Worm (Caenorhabditis elegans) whole organism, young adult: ENCODE data around the gene msp-152.

Experiments used
- F22D6.2 ChIP-seq: sonication (generic microtip); optimal IDR thresholded peaks from 2 replicates; lab custom pipeline; 2016; ENCODE audit warnings: mild to moderate bottlenecking, missing genetic modification characterization, missing compliant biosample characterization
- bed-2 ChIP-seq: fragments of 200-800 bp; sonication (Bioruptor generic); IDR thresholded peaks from 2 replicates; pipeline ENCODE4 v1.3.6; 2022; ENCODE audit warnings: missing genetic modification reagents, missing genetic modification characterization, missing compliant biosample characterization
- lag-1 ChIP-seq: fragments of 200-800 bp; sonication (Bioruptor generic); IDR thresholded peaks from 2 replicates; pipeline ENCODE4 v1.3.6; 2022; ENCODE audit warnings: missing genetic modification reagents, missing genetic modification characterization, missing compliant biosample characterization
- nhr-120 ChIP-seq: fragments of 200-800 bp; sonication (Bioruptor generic); IDR thresholded peaks from 2 replicates; pipeline ENCODE4 v1.3.6; 2022; ENCODE audit warnings: missing genetic modification characterization, missing compliant biosample characterization
- rec-8 ChIP-seq, 2 experiments: sonication (generic microtip); optimal IDR thresholded peaks; 2 replicates each; lab custom pipeline; 2016; ENCODE audit warnings: mild to moderate bottlenecking in 2 of 2, missing genetic modification characterization in 2 of 2, missing genetic modification reagents in 2 of 2, missing genotype in 2 of 2, missing biosample characterization in 1 of 2, missing compliant biosample characterization in 1 of 2, moderate library complexity in 1 of 2

The msp-152 gene

DNA sequence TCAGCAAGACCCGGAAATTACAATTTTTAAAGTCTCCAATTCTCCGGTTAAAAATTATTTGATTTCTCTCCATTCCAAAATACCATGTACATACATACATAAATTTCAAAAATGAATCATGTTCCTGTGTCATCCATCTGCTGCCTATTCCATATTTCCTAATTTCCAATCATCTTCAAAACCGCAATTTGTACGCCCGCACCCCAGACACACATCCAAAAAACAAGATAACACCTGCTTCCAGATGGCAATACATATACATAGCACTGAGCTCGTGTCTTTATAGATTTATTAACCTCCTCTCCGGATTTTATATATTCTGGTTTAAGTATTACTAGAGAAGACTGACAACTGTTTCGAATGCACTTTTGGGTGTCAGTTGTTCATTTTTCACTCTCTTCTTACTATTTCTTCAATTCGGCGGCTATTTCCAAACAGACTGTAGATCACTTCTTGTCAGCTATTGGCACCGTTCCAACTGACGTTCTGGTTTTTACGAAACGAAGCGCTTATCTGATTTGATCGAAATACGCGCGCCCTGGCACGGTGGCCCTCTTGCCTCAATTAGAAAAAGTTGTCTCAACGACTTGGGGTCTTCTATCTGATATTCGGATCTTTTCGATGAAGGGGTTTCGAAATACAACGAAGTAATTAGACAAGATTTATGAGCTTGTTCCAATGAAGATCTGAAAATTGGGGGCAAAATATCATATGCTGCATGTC, 49.0 kb downstream of the msp-152 start:
- TF ChIP-seq rec-8 (tag; optimal IDR thresholded peaks at IDR 0.05; lab: Kevin White, UChicago): no peak
- TF ChIP-seq F22D6.2: no peak
- no peak for TF ChIP-seq bed-2 (GFP tag; lab: Robert Waterston, UW)
- TF ChIP-seq nhr-120 (GFP tag; lab: Robert Waterston, UW): no peak
- TF ChIP-seq lag-1 (GFP tag; lab: Robert Waterston, UW): no peak
